Fruit fly (Drosophila melanogaster) whole organism, embryonic: ENCODE data around the gene dj-1beta.
A peak's percentile ranks its signal among the peaks of the same experiment; 100 is the strongest.

Experiments
- CG10462 ChIP-seq: fragments of 200-800 bp; sonication (Bioruptor generic); optimal IDR thresholded peaks from 2 replicates; lab custom pipeline; 2016; ENCODE audit warnings: missing biosample characterization, missing genetic modification characterization
- CG11247 ChIP-seq: fragments of 200-800 bp; sonication (Bioruptor generic); IDR thresholded peaks from 2 replicates; pipeline ENCODE4 v1.3.6; 2022; ENCODE audit warnings: missing biosample characterization, missing genetic modification characterization
- CG11398 ChIP-seq: fragments of 200-800 bp; sonication (Bioruptor generic); optimal IDR thresholded peaks from 2 replicates; lab custom pipeline; 2016; ENCODE audit warnings: missing biosample characterization, missing genetic modification characterization
- CG11504 ChIP-seq: fragments of 200-800 bp; sonication (Bioruptor generic); optimal IDR thresholded peaks from 3 replicates; lab custom pipeline; 2019; ENCODE audit warnings: missing biosample characterization, mild to moderate bottlenecking, missing genetic modification characterization, moderate library complexity
- CG12104 ChIP-seq: fragments of 200-800 bp; sonication (Bioruptor generic); optimal IDR thresholded peaks from 3 replicates; lab custom pipeline; 2016; ENCODE audit warnings: missing biosample characterization, missing genetic modification characterization
- CG12236 ChIP-seq: fragments of 200-800 bp; sonication (Bioruptor generic); optimal IDR thresholded peaks from 2 replicates; lab custom pipeline; 2016; ENCODE audit warnings: missing biosample characterization, missing genetic modification characterization
- CG1647 ChIP-seq: fragments of 200-800 bp; sonication (Bioruptor generic); optimal IDR thresholded peaks from 3 replicates; lab custom pipeline; 2016; ENCODE audit warnings: missing biosample characterization, missing genetic modification characterization
- CG16815 ChIP-seq: fragments of 200-800 bp; sonication (Bioruptor generic); optimal IDR thresholded peaks from 3 replicates; lab custom pipeline; 2017; ENCODE audit warnings: missing biosample characterization, mild to moderate bottlenecking, missing genetic modification characterization
- CG18619 ChIP-seq: fragments of 200-800 bp; sonication (Bioruptor generic); optimal IDR thresholded peaks from 3 replicates; lab custom pipeline; 2017; ENCODE audit warnings: missing biosample characterization, mild to moderate bottlenecking, missing genetic modification characterization
- CG2129 ChIP-seq: fragments of 200-800 bp; sonication (Bioruptor generic); IDR thresholded peaks from 2 replicates; pipeline ENCODE4 v1.3.6; 2022; ENCODE audit warnings: missing biosample characterization, missing genetic modification characterization; ENCODE audit not compliant: partially characterized antibody
- CG30403 ChIP-seq: fragments of 200-800 bp; sonication (Bioruptor generic); optimal IDR thresholded peaks from 3 replicates; lab custom pipeline; 2016; ENCODE audit warnings: missing biosample characterization, missing genetic modification characterization
- CG32772 ChIP-seq: fragments of 200-800 bp; sonication (Bioruptor generic); IDR thresholded peaks from 2 replicates; pipeline ENCODE4 v1.3.6; 2022; ENCODE audit warnings: missing biosample characterization, missing genetic modification characterization
- CG33557 ChIP-seq: fragments of 200-800 bp; sonication (Bioruptor generic); optimal IDR thresholded peaks from 2 replicates; lab custom pipeline; 2019; ENCODE audit warnings: missing biosample characterization, mild to moderate bottlenecking, missing genetic modification characterization, moderate library complexity
- CG4282 ChIP-seq: fragments of 200-800 bp; sonication (Bioruptor generic); optimal IDR thresholded peaks from 2 replicates; lab custom pipeline; 2016; ENCODE audit warnings: missing biosample characterization, missing genetic modification characterization
- CG6175 ChIP-seq: fragments of 200-800 bp; sonication (Bioruptor generic); IDR thresholded peaks from 3 replicates; pipeline ENCODE4 v1.3.6; 2022; ENCODE audit warnings: missing biosample characterization, missing genetic modification characterization
- CG6272 ChIP-seq: fragments of 200-800 bp; sonication (Bioruptor generic); IDR thresholded peaks from 2 replicates; pipeline ENCODE4 v1.3.6; 2022; ENCODE audit warnings: missing biosample characterization, missing genetic modification characterization
- CG7839 ChIP-seq: fragments of 200-800 bp; sonication (Bioruptor generic); optimal IDR thresholded peaks from 3 replicates; lab custom pipeline; 2018; ENCODE audit warnings: missing biosample characterization, mild to moderate bottlenecking, missing genetic modification characterization, moderate library complexity
- CG8089 ChIP-seq: fragments of 200-800 bp; sonication (Bioruptor generic); optimal IDR thresholded peaks from 3 replicates; lab custom pipeline; 2016; ENCODE audit warnings: missing biosample characterization, missing genetic modification characterization
- CG9727 ChIP-seq: fragments of 200-800 bp; sonication (Bioruptor generic); optimal IDR thresholded peaks from 3 replicates; lab custom pipeline; 2017; ENCODE audit warnings: missing biosample characterization, mild to moderate bottlenecking, missing genetic modification characterization
- CoRest ChIP-seq: fragments of 200-800 bp; sonication (Bioruptor generic); optimal IDR thresholded peaks from 3 replicates; lab custom pipeline; 2018; ENCODE audit warnings: missing biosample characterization, mild to moderate bottlenecking, missing genetic modification characterization, moderate library complexity
- D ChIP-seq, 2 experiments: fragments of 200-800 bp in 1 of 2; fragments of >200 bp in 1 of 2; sonication (Bioruptor generic) in 1 of 2; optimal IDR thresholded peaks; 2 replicates in 1 of 2; 3 replicates in 1 of 2; lab custom pipeline; 2017; ENCODE audit warnings: mild to moderate bottlenecking in 1 of 2, missing biosample characterization in 1 of 2, missing genetic modification characterization in 1 of 2, missing genetic modification reagents in 1 of 2
- D19B ChIP-seq: fragments of 200-800 bp; sonication (Bioruptor generic); optimal IDR thresholded peaks from 2 replicates; lab custom pipeline; 2017; ENCODE audit warnings: missing biosample characterization, mild to moderate bottlenecking, missing genetic modification characterization
- Dbx ChIP-seq: fragments of 200-800 bp; sonication (Bioruptor generic); IDR thresholded peaks from 3 replicates; pipeline ENCODE4 v1.3.6; 2022; ENCODE audit warnings: missing biosample characterization, missing genetic modification characterization
- Gsc ChIP-seq: fragments of 200-800 bp; sonication (Bioruptor generic); IDR thresholded peaks from 2 replicates; pipeline ENCODE4 v1.3.6; 2022; ENCODE audit warnings: missing biosample characterization, missing genetic modification characterization
- HHEX ChIP-seq: fragments of 200-800 bp; sonication (Bioruptor generic); optimal IDR thresholded peaks from 3 replicates; lab custom pipeline; 2017; ENCODE audit warnings: missing biosample characterization, mild to moderate bottlenecking, missing genetic modification characterization, missing genetic modification reagents
- NFAT ChIP-seq: fragments of 200-800 bp; sonication (Bioruptor generic); IDR thresholded peaks from 2 replicates; pipeline ENCODE4 v1.3.6; 2022; ENCODE audit warnings: missing biosample characterization, missing genetic modification characterization
- Pdp1 ChIP-seq, 2 experiments: fragments of 200-800 bp; sonication (Bioruptor generic); optimal IDR thresholded peaks; 3 replicates each; lab custom pipeline; 2016; ENCODE audit warnings: missing biosample characterization in 2 of 2, missing genetic modification characterization in 2 of 2, mild to moderate bottlenecking in 1 of 2, moderate library complexity in 1 of 2
- Spps ChIP-seq: fragments of 200-800 bp; sonication (Bioruptor generic); optimal IDR thresholded peaks from 2 replicates; lab custom pipeline; 2018; ENCODE audit warnings: missing biosample characterization, mild to moderate bottlenecking, missing genetic modification characterization
- Ssrp ChIP-seq: fragments of 200-800 bp; sonication (Bioruptor generic); optimal IDR thresholded peaks from 2 replicates; lab custom pipeline; 2018; ENCODE audit warnings: missing biosample characterization, mild to moderate bottlenecking, missing genetic modification characterization, moderate library complexity
- Taf1 ChIP-seq: fragments of 200-800 bp; sonication (Bioruptor generic); IDR thresholded peaks from 2 replicates; pipeline ENCODE4 v1.3.6; 2022; ENCODE audit warnings: missing biosample characterization, missing genetic modification characterization
- Tbp ChIP-seq: fragments of >200 bp; optimal IDR thresholded peaks from 2 replicates; lab custom pipeline; 2018; ENCODE audit warnings: missing biosample characterization, missing genetic modification characterization
- Xrp1 ChIP-seq: fragments of 200-800 bp; sonication (Bioruptor generic); IDR thresholded peaks from 2 replicates; pipeline ENCODE4 v1.3.6; 2022; ENCODE audit warnings: missing biosample characterization, missing genetic modification characterization
- aop ChIP-seq: fragments of 200-800 bp; sonication (Bioruptor generic); IDR thresholded peaks from 2 replicates; pipeline ENCODE4 v1.3.6; 2022; ENCODE audit warnings: missing biosample characterization, missing genetic modification characterization
- chm ChIP-seq: fragments of 200-800 bp; sonication (Bioruptor generic); IDR thresholded peaks from 2 replicates; pipeline ENCODE4 v1.3.6; 2022; ENCODE audit warnings: missing biosample characterization, missing genetic modification characterization
- her ChIP-seq: fragments of 200-800 bp; sonication (Bioruptor generic); optimal IDR thresholded peaks from 2 replicates; lab custom pipeline; 2016; ENCODE audit warnings: missing biosample characterization, missing genetic modification characterization
- kay ChIP-seq: fragments of 200-800 bp; sonication (Bioruptor generic); optimal IDR thresholded peaks from 2 replicates; lab custom pipeline; 2016; ENCODE audit warnings: missing biosample characterization, missing genetic modification characterization
- klu ChIP-seq: fragments of 200-800 bp; sonication (Bioruptor generic); IDR thresholded peaks from 2 replicates; pipeline ENCODE4 v1.3.6; 2022; ENCODE audit warnings: missing biosample characterization, missing genetic modification characterization
- knrl ChIP-seq: fragments of 200-800 bp; sonication (Bioruptor generic); IDR thresholded peaks from 3 replicates; pipeline ENCODE4 v1.3.6; 2022; ENCODE audit warnings: missing biosample characterization, missing genetic modification characterization; ENCODE audit not compliant: partially characterized antibody
- lov ChIP-seq, 2 experiments: fragments of 200-800 bp in 1 of 2; fragments of >200 bp in 1 of 2; sonication (Bioruptor generic) in 1 of 2; IDR thresholded peaks in 1 of 2; optimal IDR thresholded peaks in 1 of 2; 2 replicates in 1 of 2; 3 replicates in 1 of 2; pipeline versions ENCODE4 v1.3.6 to Lab custom; 2017 to 2022; ENCODE audit warnings: missing biosample characterization in 1 of 2, missing genetic modification characterization in 1 of 2
- odd ChIP-seq: fragments of 200-800 bp; sonication (Bioruptor generic); optimal IDR thresholded peaks from 2 replicates; lab custom pipeline; 2017; ENCODE audit warnings: missing biosample characterization, mild to moderate bottlenecking, missing genetic modification characterization
- otp ChIP-seq: fragments of 200-800 bp; sonication (Bioruptor generic); IDR thresholded peaks from 3 replicates; pipeline ENCODE4, ENCODE4 v1.3.6; 2022; ENCODE audit warnings: missing biosample characterization, missing genetic modification characterization
- pho ChIP-seq: fragments of 200-800 bp; sonication (Bioruptor generic); optimal IDR thresholded peaks from 2 replicates; lab custom pipeline; 2016; ENCODE audit warnings: missing biosample characterization, missing genetic modification characterization
- phol ChIP-seq: fragments of 200-800 bp; sonication (Bioruptor generic); optimal IDR thresholded peaks from 3 replicates; lab custom pipeline; 2018; ENCODE audit warnings: missing biosample characterization, mild to moderate bottlenecking, missing genetic modification characterization, moderate library complexity
- pnt ChIP-seq: fragments of 200-800 bp; sonication (Bioruptor generic); optimal IDR thresholded peaks from 3 replicates; lab custom pipeline; 2016; ENCODE audit warnings: missing biosample characterization, missing genetic modification characterization
- salm ChIP-seq: fragments of 200-800 bp; sonication (Bioruptor generic); optimal IDR thresholded peaks from 2 replicates; lab custom pipeline; 2018; ENCODE audit warnings: missing biosample characterization, mild to moderate bottlenecking, missing genetic modification characterization
- schlank ChIP-seq: fragments of 200-800 bp; sonication (Bioruptor generic); optimal IDR thresholded peaks from 2 replicates; lab custom pipeline; 2018; ENCODE audit warnings: missing biosample characterization, mild to moderate bottlenecking, missing genetic modification characterization
- seq ChIP-seq: fragments of 200-800 bp; sonication (Bioruptor generic); IDR thresholded peaks from 2 replicates; pipeline ENCODE4 v1.3.6; 2022; ENCODE audit warnings: missing biosample characterization, missing genetic modification characterization
- stc ChIP-seq: fragments of 200-800 bp; sonication (Bioruptor generic); IDR thresholded peaks from 2 replicates; pipeline ENCODE4 v1.3.6; 2022; ENCODE audit warnings: missing biosample characterization, missing genetic modification characterization
- tx ChIP-seq: fragments of 200-800 bp; sonication (Bioruptor generic); optimal IDR thresholded peaks from 2 replicates; lab custom pipeline; 2016; ENCODE audit warnings: missing biosample characterization, missing genetic modification characterization
- z ChIP-seq: fragments of 200-800 bp; sonication (Bioruptor generic); IDR thresholded peaks from 3 replicates; pipeline ENCODE4 v1.3.6; 2022; ENCODE audit warnings: missing biosample characterization, missing genetic modification characterization
- zen ChIP-seq: fragments of 200-800 bp; sonication (Bioruptor generic); optimal IDR thresholded peaks from 3 replicates; lab custom pipeline; 2018; ENCODE audit warnings: missing biosample characterization, mild to moderate bottlenecking, missing genetic modification characterization, moderate library complexity

Gene dj-1beta

DNA sequence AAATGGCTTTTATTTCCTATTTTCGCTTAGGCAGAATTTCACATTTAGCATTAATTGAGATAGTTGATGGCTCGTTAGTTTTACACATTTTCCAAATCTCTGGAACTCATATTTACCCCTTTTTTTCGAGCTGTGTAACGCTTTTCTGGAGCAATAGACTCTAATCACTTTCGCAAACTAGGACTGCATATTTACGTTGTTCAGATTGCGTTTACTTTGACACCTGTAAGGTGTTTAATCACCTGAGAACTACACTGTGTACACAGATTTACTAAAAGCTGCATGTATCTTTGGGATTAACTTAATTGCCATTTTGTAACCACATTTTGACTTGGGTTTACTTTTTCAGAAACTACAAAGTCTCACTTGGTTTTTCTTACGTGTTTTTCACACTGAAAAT is 4.1 kb upstream of the dj-1beta start (continued):
- TF ChIP-seq CG33557 (GFP tag; lab: Kevin White, UChicago), result no peak
- no peak for TF ChIP-seq CG2129
- TF ChIP-seq chm (GFP tag; lab: Robert Waterston, UW), result no peak
- TF ChIP-seq seq, result peak; percentile 75; the same call in 1 of the 2 replicates
- TF ChIP-seq Pdp1 (GFP tag; optimal IDR thresholded peaks at IDR 0.05; lab: Kevin White, UChicago), result no peak
- TF ChIP-seq CG16815 (GFP tag; lab: Kevin White, UChicago), result no peak
- TF ChIP-seq schlank (tag; lab: Kevin White, UChicago), result peak; percentile 30
- no peak for TF ChIP-seq CG11247
- no peak; the same call in 1 of the 2 replicates for TF ChIP-seq Xrp1 (GFP tag; lab: Robert Waterston, UW)
- TF ChIP-seq CG6175 (GFP tag; lab: Robert Waterston, UW), result no peak
- TF ChIP-seq salm, result no peak
- no peak for TF ChIP-seq Gsc (GFP tag; lab: Robert Waterston, UW)
- no peak for TF ChIP-seq phol (tag; lab: Kevin White, UChicago)
- TF ChIP-seq CG11398, result no peak
- no peak for TF ChIP-seq CG32772
- TF ChIP-seq CG1647 (GFP tag; lab: Kevin White, UChicago), result peak; percentile 27
- TF ChIP-seq CG7839 (tag; lab: Kevin White, UChicago), result no peak
- TF ChIP-seq pnt (GFP tag; lab: Kevin White, UChicago), result no peak
- no peak for TF ChIP-seq klu (GFP tag; lab: Robert Waterston, UW)
- TF ChIP-seq Spps (tag; lab: Kevin White, UChicago), result no peak
- TF ChIP-seq HHEX (GFP tag; lab: Kevin White, UChicago), result peak; percentile 58
- TF ChIP-seq CG8089 (GFP tag; lab: Kevin White, UChicago), result no peak
- TF ChIP-seq CG18619 (GFP tag; lab: Kevin White, UChicago), result peak; percentile 16
- TF ChIP-seq stc (GFP tag; lab: Robert Waterston, UW), result peak; percentile 19; the same call in 1 of the 2 replicates
- TF ChIP-seq CG12236 (GFP tag; lab: Kevin White, UChicago), result peak; percentile 51
- TF ChIP-seq D19B, result no peak
- 0 out of 2 replicates have a peak, but pooled peaks have one; percentile 27 for TF ChIP-seq NFAT
- TF ChIP-seq Ssrp (tag; lab: Kevin White, UChicago), result no peak
- no peak for TF ChIP-seq pho (GFP tag; lab: Kevin White, UChicago)
- TF ChIP-seq knrl (GFP tag; lab: Robert Waterston, UW), result no peak
- TF ChIP-seq CG11504 (tag; lab: Kevin White, UChicago), result peak; percentile 29
- TF ChIP-seq kay (GFP tag; lab: Kevin White, UChicago), result no peak
- TF ChIP-seq Taf1, result no peak
- TF ChIP-seq CG4282 (GFP tag; lab: Kevin White, UChicago), result no peak
- TF ChIP-seq CG12104 (GFP tag; lab: Kevin White, UChicago), result no peak
- TF ChIP-seq CG9727 (GFP tag; lab: Kevin White, UChicago), result no peak
- TF ChIP-seq lov (optimal IDR thresholded peaks at IDR 0.05; lab: Kevin White, UChicago), result no peak
- no peak for TF ChIP-seq lov (GFP tag; IDR thresholded peaks at IDR 0.05; lab: Robert Waterston, UW)
- TF ChIP-seq aop, result no peak
- no peak for TF ChIP-seq CG6272 (GFP tag; lab: Robert Waterston, UW)
- TF ChIP-seq Tbp (GFP tag; lab: Kevin White, UChicago), result no peak
- TF ChIP-seq zen (tag; lab: Kevin White, UChicago), result no peak
- peak; percentile 13 for TF ChIP-seq odd
- TF ChIP-seq CG30403, result no peak
- TF ChIP-seq tx (GFP tag; lab: Kevin White, UChicago), result no peak
- TF ChIP-seq D (optimal IDR thresholded peaks at IDR 0.05; lab: Kevin White, UChicago), result no peak
- no peak for TF ChIP-seq D (GFP tag; optimal IDR thresholded peaks at IDR 0.05; lab: Kevin White, UChicago)
- TF ChIP-seq CoRest (tag; lab: Kevin White, UChicago), result no peak
- TF ChIP-seq her (GFP tag; lab: Kevin White, UChicago), result peak; percentile 30
- 0 out of 3 replicates have a peak, but pooled peaks have one; percentile 22 for TF ChIP-seq Dbx
- no peak for TF ChIP-seq otp (GFP tag; lab: Robert Waterston, UW)
- TF ChIP-seq CG10462, result no peak
- no peak for TF ChIP-seq z (GFP tag; lab: Robert Waterston, UW)
